Fruit fly (Drosophila melanogaster) whole organism, embryonic: Measurements from ENCODE around the gene CG33791.

Source experiments
- Adf1 ChIP-seq: fragments of 200-800 bp; sonication (Bioruptor generic); IDR thresholded peaks from 2 replicates; pipeline ENCODE4 v1.3.6; 2022; ENCODE audit warnings: missing biosample characterization, missing genetic modification characterization
- CG13424 ChIP-seq: fragments of 200-800 bp; sonication (Bioruptor generic); optimal IDR thresholded peaks from 2 replicates; lab custom pipeline; 2019; ENCODE audit warnings: missing biosample characterization, mild to moderate bottlenecking, missing genetic modification characterization, moderate library complexity
- CG15011 ChIP-seq: fragments of 200-800 bp; sonication (Bioruptor generic); optimal IDR thresholded peaks from 3 replicates; lab custom pipeline; 2018; ENCODE audit warnings: missing biosample characterization, mild to moderate bottlenecking, missing genetic modification characterization
- CG15269 ChIP-seq: fragments of 200-800 bp; sonication (Bioruptor generic); optimal IDR thresholded peaks from 2 replicates; lab custom pipeline; 2018; ENCODE audit warnings: missing biosample characterization, mild to moderate bottlenecking, missing genetic modification characterization, moderate library complexity
- CG1529 ChIP-seq: fragments of 200-800 bp; sonication (Bioruptor generic); optimal IDR thresholded peaks from 3 replicates; lab custom pipeline; 2018; ENCODE audit warnings: missing biosample characterization, missing genetic modification characterization
- CG15601 ChIP-seq: fragments of 200-800 bp; sonication (Bioruptor generic); optimal IDR thresholded peaks from 3 replicates; lab custom pipeline; 2019; ENCODE audit warnings: missing biosample characterization, mild to moderate bottlenecking, missing genetic modification characterization, moderate library complexity
- CG1603 ChIP-seq: fragments of 200-800 bp; sonication (Bioruptor generic); optimal IDR thresholded peaks from 2 replicates; lab custom pipeline; 2019; ENCODE audit warnings: missing biosample characterization, mild to moderate bottlenecking, missing genetic modification characterization, moderate library complexity
- CG1647 ChIP-seq: fragments of 200-800 bp; sonication (Bioruptor generic); optimal IDR thresholded peaks from 3 replicates; lab custom pipeline; 2016; ENCODE audit warnings: missing biosample characterization, missing genetic modification characterization
- CG17361 ChIP-seq: fragments of 200-800 bp; sonication (Bioruptor generic); IDR thresholded peaks from 3 replicates; pipeline ENCODE4 v1.3.6; 2022; ENCODE audit warnings: missing biosample characterization, missing genetic modification characterization
- CG17802 ChIP-seq: fragments of 200-800 bp; sonication (Bioruptor generic); optimal IDR thresholded peaks from 2 replicates; lab custom pipeline; 2018; ENCODE audit warnings: missing biosample characterization, mild to moderate bottlenecking, missing genetic modification characterization, moderate library complexity
- CG18619 ChIP-seq: fragments of 200-800 bp; sonication (Bioruptor generic); optimal IDR thresholded peaks from 3 replicates; lab custom pipeline; 2017; ENCODE audit warnings: missing biosample characterization, mild to moderate bottlenecking, missing genetic modification characterization
- CG2116 ChIP-seq: fragments of 200-800 bp; sonication (Bioruptor generic); optimal IDR thresholded peaks from 3 replicates; lab custom pipeline; 2018; ENCODE audit warnings: missing biosample characterization, mild to moderate bottlenecking, missing genetic modification characterization
- CG2129 ChIP-seq: fragments of 200-800 bp; sonication (Bioruptor generic); IDR thresholded peaks from 2 replicates; pipeline ENCODE4 v1.3.6; 2022; ENCODE audit warnings: missing biosample characterization, missing genetic modification characterization; ENCODE audit not compliant: partially characterized antibody
- CG2712 ChIP-seq: fragments of 200-800 bp; optimal IDR thresholded peaks from 3 replicates; lab custom pipeline; 2019; ENCODE audit warnings: missing biosample characterization, mild to moderate bottlenecking, missing genetic modification characterization, moderate library complexity
- CG2889 ChIP-seq: fragments of 200-800 bp; sonication (Bioruptor generic); IDR thresholded peaks from 3 replicates; pipeline ENCODE4 v1.3.6; 2022; ENCODE audit warnings: missing biosample characterization, missing genetic modification characterization
- CG33557 ChIP-seq: fragments of 200-800 bp; sonication (Bioruptor generic); optimal IDR thresholded peaks from 2 replicates; lab custom pipeline; 2019; ENCODE audit warnings: missing biosample characterization, mild to moderate bottlenecking, missing genetic modification characterization, moderate library complexity
- CG4404 ChIP-seq: fragments of 200-800 bp; sonication (Bioruptor generic); IDR thresholded peaks from 2 replicates; pipeline ENCODE4 v1.3.6; 2022; ENCODE audit warnings: missing biosample characterization, missing genetic modification characterization
- CG4424 ChIP-seq: fragments of 200-800 bp; sonication (Bioruptor generic); optimal IDR thresholded peaks from 3 replicates; lab custom pipeline; 2016; ENCODE audit warnings: missing biosample characterization, missing genetic modification characterization
- CG6683 ChIP-seq: fragments of 200-800 bp; sonication (Bioruptor generic); optimal IDR thresholded peaks from 2 replicates; lab custom pipeline; 2017; ENCODE audit warnings: missing biosample characterization, mild to moderate bottlenecking, missing genetic modification characterization, missing genetic modification reagents
- CG6854 ChIP-seq: fragments of 200-800 bp; sonication (Bioruptor generic); optimal IDR thresholded peaks from 3 replicates; lab custom pipeline; 2017; ENCODE audit warnings: missing biosample characterization, mild to moderate bottlenecking, missing genetic modification characterization
- CG8290 ChIP-seq, 3 experiments: fragments of 200-800 bp; sonication (Bioruptor generic); optimal IDR thresholded peaks; 2 replicates each; lab custom pipeline; 2016 to 2019; ENCODE audit warnings: missing biosample characterization in 3 of 3, missing genetic modification characterization in 3 of 3, mild to moderate bottlenecking in 2 of 3, moderate library complexity in 1 of 3
- CG9215 ChIP-seq: fragments of 200-800 bp; sonication (Bioruptor generic); IDR thresholded peaks from 2 replicates; pipeline ENCODE4 v1.3.6; 2022; ENCODE audit warnings: missing biosample characterization, missing genetic modification characterization
- Chrac-16 ChIP-seq: fragments of 200-800 bp; sonication (Bioruptor generic); optimal IDR thresholded peaks from 3 replicates; lab custom pipeline; 2016; ENCODE audit warnings: missing biosample characterization, missing genetic modification characterization
- D19A ChIP-seq: fragments of 200-800 bp; optimal IDR thresholded peaks from 3 replicates; lab custom pipeline; 2019; ENCODE audit warnings: missing biosample characterization, mild to moderate bottlenecking, missing genetic modification characterization, moderate library complexity
- Deaf1 ChIP-seq: fragments of 200-800 bp; optimal IDR thresholded peaks from 3 replicates; lab custom pipeline; 2019; ENCODE audit warnings: missing biosample characterization, mild to moderate bottlenecking, missing genetic modification characterization, moderate library complexity
- Dip2 ChIP-seq: fragments of 200-800 bp; sonication (Bioruptor generic); IDR thresholded peaks from 2 replicates; pipeline ENCODE4 v1.3.6; 2022; ENCODE audit warnings: missing biosample characterization, missing genetic modification characterization
- Doc3 ChIP-seq: fragments of 200-800 bp; sonication (Bioruptor generic); IDR thresholded peaks from 3 replicates; pipeline ENCODE4 v1.3.6; 2022; ENCODE audit warnings: missing biosample characterization, missing genetic modification characterization; ENCODE audit not compliant: partially characterized antibody
- Dref ChIP-seq: fragments of 200-800 bp; sonication (Bioruptor generic); IDR thresholded peaks from 2 replicates; pipeline ENCODE4 v1.3.6; 2022; ENCODE audit warnings: missing biosample characterization, missing genetic modification characterization
- HLHmδ ChIP-seq: fragments of 200-800 bp; sonication (Bioruptor generic); optimal IDR thresholded peaks from 2 replicates; lab custom pipeline; 2018; ENCODE audit warnings: missing biosample characterization, mild to moderate bottlenecking, missing genetic modification characterization, moderate library complexity
- Side ChIP-seq: fragments of 200-800 bp; sonication (Bioruptor generic); optimal IDR thresholded peaks from 2 replicates; lab custom pipeline; 2016; ENCODE audit warnings: missing biosample characterization, missing genetic modification characterization
- Sox102F ChIP-seq: fragments of 200-800 bp; sonication (Bioruptor generic); optimal IDR thresholded peaks from 2 replicates; lab custom pipeline; 2018; ENCODE audit warnings: missing biosample characterization, mild to moderate bottlenecking, missing genetic modification characterization, moderate library complexity
- TFAM ChIP-seq: fragments of 200-800 bp; sonication (Bioruptor generic); optimal IDR thresholded peaks from 2 replicates; lab custom pipeline; 2017; ENCODE audit warnings: missing biosample characterization, missing genetic modification characterization, inconsistent platforms
- Tbp ChIP-seq: fragments of >200 bp; optimal IDR thresholded peaks from 2 replicates; lab custom pipeline; 2018; ENCODE audit warnings: missing biosample characterization, missing genetic modification characterization
- Xbp1 ChIP-seq: fragments of 200-800 bp; sonication (Bioruptor generic); optimal IDR thresholded peaks from 3 replicates; lab custom pipeline; 2016; ENCODE audit warnings: missing biosample characterization, mild to moderate bottlenecking, missing genetic modification characterization
- bsh ChIP-seq, 2 experiments: fragments of 200-800 bp; sonication (Bioruptor generic); optimal IDR thresholded peaks; 2 replicates each; lab custom pipeline; 2017 to 2018; ENCODE audit warnings: mild to moderate bottlenecking in 2 of 2, missing biosample characterization in 2 of 2, missing genetic modification characterization in 2 of 2, moderate library complexity in 1 of 2
- crc ChIP-seq: fragments of 200-800 bp; sonication (Bioruptor generic); optimal IDR thresholded peaks from 2 replicates; lab custom pipeline; 2016; ENCODE audit warnings: missing biosample characterization, missing genetic modification characterization
- dati ChIP-seq: fragments of 200-800 bp; sonication (Bioruptor generic); IDR thresholded peaks from 2 replicates; pipeline ENCODE4 v1.3.6; 2022; ENCODE audit warnings: missing biosample characterization, missing genetic modification characterization
- jing ChIP-seq: fragments of 200-800 bp; sonication (Bioruptor generic); optimal IDR thresholded peaks from 2 replicates; lab custom pipeline; 2018; ENCODE audit warnings: missing biosample characterization, mild to moderate bottlenecking, missing genetic modification characterization
- ken ChIP-seq: fragments of 200-800 bp; sonication (Bioruptor generic); IDR thresholded peaks from 3 replicates; pipeline ENCODE4 v1.3.6; 2022; ENCODE audit warnings: missing biosample characterization, missing genetic modification characterization
- klu ChIP-seq: fragments of 200-800 bp; sonication (Bioruptor generic); IDR thresholded peaks from 2 replicates; pipeline ENCODE4 v1.3.6; 2022; ENCODE audit warnings: missing biosample characterization, missing genetic modification characterization
- knrl ChIP-seq: fragments of 200-800 bp; sonication (Bioruptor generic); IDR thresholded peaks from 3 replicates; pipeline ENCODE4 v1.3.6; 2022; ENCODE audit warnings: missing biosample characterization, missing genetic modification characterization; ENCODE audit not compliant: partially characterized antibody
- onecut ChIP-seq: fragments of 200-800 bp; sonication (Bioruptor generic); IDR thresholded peaks from 2 replicates; pipeline ENCODE4 v1.3.6; 2022; ENCODE audit warnings: missing biosample characterization, missing genetic modification characterization
- otp ChIP-seq: fragments of 200-800 bp; sonication (Bioruptor generic); IDR thresholded peaks from 3 replicates; pipeline ENCODE4, ENCODE4 v1.3.6; 2022; ENCODE audit warnings: missing biosample characterization, missing genetic modification characterization
- pum ChIP-seq: fragments of 200-800 bp; sonication (Bioruptor generic); optimal IDR thresholded peaks from 2 replicates; lab custom pipeline; 2016; ENCODE audit warnings: missing biosample characterization, missing genetic modification characterization
- rib ChIP-seq: fragments of 200-800 bp; sonication (Bioruptor generic); IDR thresholded peaks from 2 replicates; pipeline ENCODE4 v1.3.6; 2022; ENCODE audit warnings: missing biosample characterization, missing genetic modification characterization
- salm ChIP-seq: fragments of 200-800 bp; sonication (Bioruptor generic); optimal IDR thresholded peaks from 2 replicates; lab custom pipeline; 2018; ENCODE audit warnings: missing biosample characterization, mild to moderate bottlenecking, missing genetic modification characterization
- seq ChIP-seq: fragments of 200-800 bp; sonication (Bioruptor generic); IDR thresholded peaks from 2 replicates; pipeline ENCODE4 v1.3.6; 2022; ENCODE audit warnings: missing biosample characterization, missing genetic modification characterization
- tup ChIP-seq: fragments of 200-800 bp; sonication (Bioruptor generic); optimal IDR thresholded peaks from 2 replicates; lab custom pipeline; 2016; ENCODE audit warnings: missing biosample characterization, mild to moderate bottlenecking, missing genetic modification characterization, moderate library complexity

The CG33791 gene

dm6 chr3L:1568225-1569161 lies 34.3 kb upstream of the CG33791 start, which contains the start of gene CG7879 (continued):
- TF ChIP-seq ken (GFP tag; lab: Robert Waterston, UW) (peak; percentile 33; the same call in 1 of the 3 replicates), CG15269 (tag; lab: Kevin White, UChicago) (no peak), Chrac-16 (GFP tag; lab: Kevin White, UChicago) (peak; percentile 20), CG13424 (peak; percentile 29), CG2889 (GFP tag; lab: Robert Waterston, UW) (no peak), CG2712 (tag; lab: Kevin White, UChicago) (peak; percentile 10), dati (GFP tag; lab: Robert Waterston, UW) (no peak), CG4404 (GFP tag; lab: Robert Waterston, UW) (no peak), CG1603 (tag; lab: Kevin White, UChicago) (peak; percentile 55), salm (tag; lab: Kevin White, UChicago) (peak; percentile 9), CG33557 (GFP tag; lab: Kevin White, UChicago) (no peak), D19A (tag; lab: Kevin White, UChicago) (no peak), CG1647 (GFP tag; lab: Kevin White, UChicago) (no peak), tup (no peak), Xbp1 (GFP tag; lab: Kevin White, UChicago) (peak; percentile 40), CG4424 (GFP tag; lab: Kevin White, UChicago) (peak; percentile 36), otp (0 out of 3 replicates have a peak, but pooled peaks have one; percentile 16), CG8290 (GFP tag; optimal IDR thresholded peaks at IDR 0.05; lab: Kevin White, UChicago) (no peak), CG8290 (tag; optimal IDR thresholded peaks at IDR 0.05; lab: Kevin White, UChicago) (no peak), CG17361 (GFP tag; lab: Robert Waterston, UW) (peak; percentile 71; the same call in 2 of the 3 replicates), rib (no peak), klu (peak; percentile 92), knrl (GFP tag; lab: Robert Waterston, UW) (no peak), Sox102F (no peak), CG15011 (GFP tag; lab: Kevin White, UChicago) (no peak), CG2116 (GFP tag; lab: Kevin White, UChicago) (no peak), HLHmδ (peak; percentile 38), onecut (GFP tag; lab: Robert Waterston, UW) (0 out of 2 replicates have a peak, but pooled peaks have one; percentile 5), CG1529 (GFP tag; lab: Kevin White, UChicago) (no peak), Adf1 (GFP tag; lab: Robert Waterston, UW) (no peak), crc (GFP tag; lab: Kevin White, UChicago) (no peak), Dref (GFP tag; lab: Robert Waterston, UW) (no peak), Dip2 (GFP tag; lab: Robert Waterston, UW) (no peak), bsh (GFP tag; optimal IDR thresholded peaks at IDR 0.05; lab: Kevin White, UChicago) (no peak), CG15601 (tag; lab: Kevin White, UChicago) (no peak), jing (GFP tag; lab: Kevin White, UChicago) (no peak), Doc3 (GFP tag; lab: Robert Waterston, UW) (no peak), Deaf1 (tag; lab: Kevin White, UChicago) (peak; percentile 27), pum (GFP tag; lab: Kevin White, UChicago) (peak; percentile 31), CG6683 (no peak), CG6854 (GFP tag; lab: Kevin White, UChicago) (peak; percentile 18), CG18619 (GFP tag; lab: Kevin White, UChicago) (peak; percentile 7), seq (GFP tag; lab: Robert Waterston, UW) (no peak; the same call in 1 of the 2 replicates), Side (GFP tag; lab: Kevin White, UChicago) (no peak), TFAM (GFP tag; lab: Kevin White, UChicago) (no peak), Tbp (no peak), CG17802 (tag; lab: Kevin White, UChicago) (peak; percentile 74), CG9215 (GFP tag; lab: Robert Waterston, UW) (peak; percentile 49; the same call in 1 of the 2 replicates), CG2129 (GFP tag; lab: Robert Waterston, UW) (no peak)
